6 worm cellular contexts compared by ENCODE assay signal in genomic region chrV:10146787-10147186, ce11.
TF ChIP-seq lines count a peak whose summit lies in the region.

No protein-coding gene starts in this region.

TF ChIP-seq in whole organism, L1 larva, 84 proteins besides CTCF, POLR2A, EP300 and RAD21 (continues in another document):
- TF ChIP-seq swsn-7 (tag; optimal IDR thresholded peaks at IDR 0.05; lab: Kevin White, UChicago) (peak; percentile 8), mep-1 (tag; optimal IDR thresholded peaks at IDR 0.05; lab: Kevin White, UChicago) (no peak), snu-23 (GFP tag; optimal IDR thresholded peaks at IDR 0.05; lab: Kevin White, UChicago) (peak; percentile 9), fos-1 (tag; optimal IDR thresholded peaks at IDR 0.05; lab: Kevin White, UChicago) (no peak), ceh-8 (GFP tag; optimal IDR thresholded peaks at IDR 0.05; lab: Kevin White, UChicago) (no peak), C04F5.9 (tag; optimal IDR thresholded peaks at IDR 0.05; lab: Kevin White, UChicago) (no peak), lin-15B (tag; optimal IDR thresholded peaks at IDR 0.05; lab: Kevin White, UChicago) (no peak), ets-5 (GFP tag; IDR thresholded peaks at IDR 0.05; lab: Robert Waterston, UW) (no peak), mef-2 (tag; optimal IDR thresholded peaks at IDR 0.05; lab: Kevin White, UChicago) (no peak), nhr-20 (tag; optimal IDR thresholded peaks at IDR 0.05; lab: Kevin White, UChicago) (peak; percentile 14), unc-130 (tag; optimal IDR thresholded peaks at IDR 0.05; lab: Kevin White, UChicago) (peak; percentile 38), aly-2 (tag; optimal IDR thresholded peaks at IDR 0.05; lab: Kevin White, UChicago) (no peak), egl-13 (tag; optimal IDR thresholded peaks at IDR 0.05; lab: Kevin White, UChicago) (no peak), nhr-71 (tag; optimal IDR thresholded peaks at IDR 0.05; lab: Kevin White, UChicago) (peak; percentile 71), zag-1 (tag; optimal IDR thresholded peaks at IDR 0.05; lab: Kevin White, UChicago) (no peak), nhr-19 (GFP tag; conservative IDR thresholded peaks at IDR 0.05; lab: Robert Waterston, UW) (peak; percentile 31; the same call in 1 of the 2 replicates)

TF ChIP-seq in whole organism, L2 larva, 48 proteins besides CTCF, POLR2A, EP300 and RAD21 (continues in another document):
- TF ChIP-seq nhr-12 (tag; optimal IDR thresholded peaks at IDR 0.05; lab: Kevin White, UChicago) = no peak
- no peak for TF ChIP-seq fos-1 (tag; optimal IDR thresholded peaks at IDR 0.05; lab: Kevin White, UChicago)
- no peak for TF ChIP-seq lin-39 (tag; optimal IDR thresholded peaks at IDR 0.05; lab: Kevin White, UChicago)
- no peak for TF ChIP-seq elt-1 (tag; optimal IDR thresholded peaks at IDR 0.05; lab: Kevin White, UChicago)
- no peak for TF ChIP-seq zag-1 (tag; optimal IDR thresholded peaks at IDR 0.05; lab: Kevin White, UChicago)
- no peak for TF ChIP-seq nhr-21 (tag; optimal IDR thresholded peaks at IDR 0.05; lab: Kevin White, UChicago)
- no peak for TF ChIP-seq snpc-4 (tag; optimal IDR thresholded peaks at IDR 0.05; lab: Kevin White, UChicago)
- TF ChIP-seq lsy-2 (tag; optimal IDR thresholded peaks at IDR 0.05; lab: Kevin White, UChicago) = peak in 1 of 2 experiments; percentile 12
- no peak for TF ChIP-seq nhr-10 (tag; optimal IDR thresholded peaks at IDR 0.05; lab: Kevin White, UChicago)
- no peak for TF ChIP-seq ama-1 (optimal IDR thresholded peaks at IDR 0.05; lab: Kevin White, UChicago)
- TF ChIP-seq lin-11 (tag; optimal IDR thresholded peaks at IDR 0.05; lab: Kevin White, UChicago) = no peak
- TF ChIP-seq nhr-237 (tag; optimal IDR thresholded peaks at IDR 0.05; lab: Kevin White, UChicago) = no peak
- TF ChIP-seq nhr-23 (tag; optimal IDR thresholded peaks at IDR 0.05; lab: Kevin White, UChicago) = no peak
- no peak for TF ChIP-seq unc-55 (GFP tag; optimal IDR thresholded peaks at IDR 0.05; lab: Kevin White, UChicago)
- TF ChIP-seq aly-2 (tag; optimal IDR thresholded peaks at IDR 0.05; lab: Kevin White, UChicago) = no peak
- TF ChIP-seq dmd-4 (tag; optimal IDR thresholded peaks at IDR 0.05; lab: Kevin White, UChicago) = no peak
- no peak for TF ChIP-seq ZK546.5 (tag; optimal IDR thresholded peaks at IDR 0.05; lab: Kevin White, UChicago)

TF ChIP-seq in whole organism, L3 larva, 47 proteins besides CTCF, POLR2A, EP300 and RAD21:
- TF ChIP-seq egl-5 (tag; optimal IDR thresholded peaks at IDR 0.05; lab: Kevin White, UChicago) (peak; percentile 81), nfya-1 (tag; optimal IDR thresholded peaks at IDR 0.05; lab: Kevin White, UChicago; ENCODE audit: insufficient read depth) (peak; percentile 29), ceh-9 (tag; optimal IDR thresholded peaks at IDR 0.05; lab: Kevin White, UChicago) (no peak)

TF ChIP-seq in whole organism, L4 larva, 104 proteins besides CTCF, POLR2A, EP300 and RAD21:
- TF ChIP-seq dmd-8 (GFP tag; IDR thresholded peaks at IDR 0.05; lab: Robert Waterston, UW) (no peak), ceh-62 (tag; optimal IDR thresholded peaks at IDR 0.05; lab: Kevin White, UChicago) (no peak), aha-1 (tag; lab: Kevin White, UChicago) (peak; percentile 82), lsy-2 (tag; optimal IDR thresholded peaks at IDR 0.05; lab: Kevin White, UChicago) (no peak), unc-62 (GFP tag; optimal IDR thresholded peaks at IDR 0.05 in 1 of 2; lab: Kevin White, UChicago) (peak in 1 of 2 experiments; percentile 19), unc-62 (tag; optimal IDR thresholded peaks at IDR 0.05; lab: Kevin White, UChicago) (no peak), daf-16 (GFP tag; optimal IDR thresholded peaks at IDR 0.05; lab: Kevin White, UChicago) (peak in 1 of 2 experiments; percentile 20), daf-16 (tag; optimal IDR thresholded peaks at IDR 0.05; lab: Kevin White, UChicago) (no peak), nhr-11 (tag; optimal IDR thresholded peaks at IDR 0.05; lab: Kevin White, UChicago) (peak; percentile 35), hif-1 (tag; optimal IDR thresholded peaks at IDR 0.05; lab: Kevin White, UChicago) (peak in 1 of 2 experiments; percentile 78)

TF ChIP-seq in whole organism, late embryonic, 69 proteins besides CTCF, POLR2A, EP300 and RAD21:
- TF ChIP-seq ceh-18 (tag; optimal IDR thresholded peaks at IDR 0.05; lab: Kevin White, UChicago) = peak; percentile 60
- TF ChIP-seq unc-55 (GFP tag; optimal IDR thresholded peaks at IDR 0.05; lab: Kevin White, UChicago) = no peak

TF ChIP-seq in whole organism, mixed stage, embryonic, 35 proteins besides CTCF, POLR2A, EP300 and RAD21:
- TF ChIP-seq unc-120 (tag; optimal IDR thresholded peaks at IDR 0.05; lab: Kevin White, UChicago; ENCODE audit: poor library complexity, severe bottlenecking) (peak; percentile 16), bed-3 (GFP tag; optimal IDR thresholded peaks at IDR 0.05; lab: Kevin White, UChicago) (no peak), hlh-1 (tag; optimal IDR thresholded peaks at IDR 0.05; lab: Kevin White, UChicago) (peak; percentile 52), unc-62 (GFP tag; optimal IDR thresholded peaks at IDR 0.05; lab: Kevin White, UChicago) (peak; percentile 44)
TF ChIP-seq in whole organism, mixed stage, embryonic: peak in this region for 3.

Comparison
In these comparisons a context has a peak if more than half of its experiments do, and no peak if none do; other contexts are left out.
1. Of the 29 proteins assayed by ChIP-seq in both whole organism, L4 larva and whole organism, L1 larva: peak only in whole organism, L4 larva: aha-1 and nhr-11; only in whole organism, L1 larva: unc-130; in both: none; in neither: 24; mixed calls (peak in some experiments, not most) for 2.